Fruit fly (Drosophila melanogaster) whole organism, embryonic: ENCODE measurements around the gene CG18563.

Source experiments
- Awh ChIP-seq: fragments of 200-800 bp; sonication (Bioruptor generic); IDR thresholded peaks from 2 replicates; pipeline ENCODE4, ENCODE4 v1.3.6; 2022; ENCODE audit warnings: missing biosample characterization, missing genetic modification characterization
- B-H2 ChIP-seq: fragments of 200-800 bp; sonication (Bioruptor generic); optimal IDR thresholded peaks from 2 replicates; lab custom pipeline; 2018; ENCODE audit warnings: missing biosample characterization, mild to moderate bottlenecking, missing genetic modification characterization
- CG10366 ChIP-seq: fragments of 200-800 bp; sonication (Bioruptor generic); IDR thresholded peaks from 2 replicates; pipeline ENCODE4 v1.3.6; 2022; ENCODE audit warnings: missing biosample characterization, missing genetic modification characterization
- CG11247 ChIP-seq: fragments of 200-800 bp; sonication (Bioruptor generic); IDR thresholded peaks from 2 replicates; pipeline ENCODE4 v1.3.6; 2022; ENCODE audit warnings: missing biosample characterization, missing genetic modification characterization
- CG14710 ChIP-seq: fragments of 200-800 bp; sonication (Bioruptor generic); optimal IDR thresholded peaks from 3 replicates; lab custom pipeline; 2019; ENCODE audit warnings: missing biosample characterization, mild to moderate bottlenecking, missing genetic modification characterization, moderate library complexity
- CG15073 ChIP-seq: fragments of 200-800 bp; sonication (Bioruptor generic); optimal IDR thresholded peaks from 2 replicates; lab custom pipeline; 2016; ENCODE audit warnings: missing biosample characterization, missing genetic modification characterization
- CG16779 ChIP-seq: fragments of 200-800 bp; sonication (Bioruptor generic); IDR thresholded peaks from 2 replicates; pipeline ENCODE4 v1.3.6; 2022; ENCODE audit warnings: missing biosample characterization, missing genetic modification characterization
- CG30020 ChIP-seq: fragments of 200-800 bp; optimal IDR thresholded peaks from 2 replicates; lab custom pipeline; 2019; ENCODE audit warnings: missing biosample characterization, mild to moderate bottlenecking, missing genetic modification characterization, moderate library complexity
- CG31388 ChIP-seq: fragments of 200-800 bp; sonication (Bioruptor generic); optimal IDR thresholded peaks from 2 replicates; lab custom pipeline; 2016; ENCODE audit warnings: missing biosample characterization, missing genetic modification characterization
- CG32772 ChIP-seq: fragments of 200-800 bp; sonication (Bioruptor generic); IDR thresholded peaks from 2 replicates; pipeline ENCODE4 v1.3.6; 2022; ENCODE audit warnings: missing biosample characterization, missing genetic modification characterization
- CG33557 ChIP-seq: fragments of 200-800 bp; sonication (Bioruptor generic); optimal IDR thresholded peaks from 2 replicates; lab custom pipeline; 2019; ENCODE audit warnings: missing biosample characterization, mild to moderate bottlenecking, missing genetic modification characterization, moderate library complexity
- CG3995 ChIP-seq: fragments of 200-800 bp; sonication (Bioruptor generic); optimal IDR thresholded peaks from 3 replicates; lab custom pipeline; 2016; ENCODE audit warnings: missing biosample characterization, missing genetic modification characterization
- CG6813 ChIP-seq: fragments of 200-800 bp; sonication (Bioruptor generic); optimal IDR thresholded peaks from 2 replicates; lab custom pipeline; 2017; ENCODE audit warnings: missing biosample characterization, missing genetic modification characterization, mild to moderate bottlenecking, moderate library complexity, missing genetic modification reagents
- CG7271 ChIP-seq: fragments of 200-800 bp; sonication (Bioruptor generic); optimal IDR thresholded peaks from 2 replicates; lab custom pipeline; 2018; ENCODE audit warnings: missing biosample characterization, mild to moderate bottlenecking, missing genetic modification characterization, moderate library complexity
- CG7556 ChIP-seq: fragments of 200-800 bp; sonication (Bioruptor generic); optimal IDR thresholded peaks from 2 replicates; lab custom pipeline; 2017; ENCODE audit warnings: missing biosample characterization, mild to moderate bottlenecking, missing genetic modification characterization
- CG7928 ChIP-seq: fragments of 200-800 bp; sonication (Bioruptor generic); optimal IDR thresholded peaks from 2 replicates; lab custom pipeline; 2017; ENCODE audit warnings: missing biosample characterization, mild to moderate bottlenecking, missing genetic modification characterization
- CG8281 ChIP-seq: fragments of 200-800 bp; sonication (Bioruptor generic); optimal IDR thresholded peaks from 2 replicates; lab custom pipeline; 2018; ENCODE audit warnings: missing biosample characterization, mild to moderate bottlenecking, missing genetic modification characterization, moderate library complexity
- CG9817 ChIP-seq: fragments of 200-800 bp; sonication (Bioruptor generic); optimal IDR thresholded peaks from 2 replicates; lab custom pipeline; 2018; ENCODE audit warnings: missing biosample characterization, mild to moderate bottlenecking, missing genetic modification characterization, moderate library complexity
- Dbx ChIP-seq: fragments of 200-800 bp; sonication (Bioruptor generic); IDR thresholded peaks from 3 replicates; pipeline ENCODE4 v1.3.6; 2022; ENCODE audit warnings: missing biosample characterization, missing genetic modification characterization
- Deaf1 ChIP-seq: fragments of 200-800 bp; optimal IDR thresholded peaks from 3 replicates; lab custom pipeline; 2019; ENCODE audit warnings: missing biosample characterization, mild to moderate bottlenecking, missing genetic modification characterization, moderate library complexity
- Doc3 ChIP-seq: fragments of 200-800 bp; sonication (Bioruptor generic); IDR thresholded peaks from 3 replicates; pipeline ENCODE4 v1.3.6; 2022; ENCODE audit warnings: missing biosample characterization, missing genetic modification characterization; ENCODE audit not compliant: partially characterized antibody
- Drgx ChIP-seq: fragments of 200-800 bp; sonication (Bioruptor generic); IDR thresholded peaks from 2 replicates; pipeline ENCODE4 v1.3.6; 2022; ENCODE audit warnings: missing biosample characterization, missing genetic modification characterization
- HLHmδ ChIP-seq: fragments of 200-800 bp; sonication (Bioruptor generic); optimal IDR thresholded peaks from 2 replicates; lab custom pipeline; 2018; ENCODE audit warnings: missing biosample characterization, mild to moderate bottlenecking, missing genetic modification characterization, moderate library complexity
- Hr39 ChIP-seq: fragments of >200 bp; optimal IDR thresholded peaks from 2 replicates; lab custom pipeline; 2017
- Hr78 ChIP-seq, 2 experiments: fragments of 200-800 bp in 1 of 2; fragments of >200 bp in 1 of 2; sonication (Bioruptor generic) in 1 of 2; optimal IDR thresholded peaks; 2 replicates each; lab custom pipeline; 2017 to 2019; ENCODE audit warnings: missing biosample characterization in 2 of 2, missing genetic modification characterization in 2 of 2, mild to moderate bottlenecking in 1 of 2, moderate library complexity in 1 of 2
- MESR4 ChIP-seq: fragments of 200-800 bp; sonication (Bioruptor generic); optimal IDR thresholded peaks from 2 replicates; lab custom pipeline; 2018; ENCODE audit warnings: missing biosample characterization, mild to moderate bottlenecking, missing genetic modification characterization, moderate library complexity
- Max ChIP-seq: fragments of 200-800 bp; sonication (Bioruptor generic); optimal IDR thresholded peaks from 2 replicates; lab custom pipeline; 2016; ENCODE audit warnings: missing biosample characterization, mild to moderate bottlenecking, missing genetic modification characterization
- NC2β ChIP-seq: fragments of 200-800 bp; sonication (Bioruptor generic); optimal IDR thresholded peaks from 2 replicates; lab custom pipeline; 2016; ENCODE audit warnings: missing biosample characterization, missing genetic modification characterization
- Oaz ChIP-seq: fragments of 200-800 bp; sonication (Bioruptor generic); IDR thresholded peaks from 2 replicates; pipeline ENCODE4 v1.3.6; 2022; ENCODE audit warnings: missing biosample characterization, missing genetic modification characterization
- Sin3A ChIP-seq: fragments of >200 bp; optimal IDR thresholded peaks from 2 replicates; lab custom pipeline; 2018
- YL-1 ChIP-seq: fragments of 200-800 bp; sonication (Bioruptor generic); optimal IDR thresholded peaks from 3 replicates; lab custom pipeline; 2017; ENCODE audit warnings: missing biosample characterization, mild to moderate bottlenecking, missing genetic modification characterization
- az2 ChIP-seq: fragments of 200-800 bp; sonication (Bioruptor generic); optimal IDR thresholded peaks from 3 replicates; lab custom pipeline; 2016; ENCODE audit warnings: missing biosample characterization, missing genetic modification characterization
- bbx ChIP-seq: fragments of 200-800 bp; sonication (Bioruptor generic); IDR thresholded peaks from 2 replicates; pipeline ENCODE4 v1.3.6; 2022; ENCODE audit warnings: missing biosample characterization, missing genetic modification characterization; ENCODE audit not compliant: partially characterized antibody
- cato ChIP-seq: fragments of 200-800 bp; sonication (Bioruptor generic); optimal IDR thresholded peaks from 2 replicates; lab custom pipeline; 2016; ENCODE audit warnings: missing biosample characterization, missing genetic modification characterization, borderline replicate concordance
- corto ChIP-seq: fragments of 200-800 bp; sonication (Bioruptor generic); optimal IDR thresholded peaks from 2 replicates; lab custom pipeline; 2016; ENCODE audit warnings: missing biosample characterization, mild to moderate bottlenecking, missing genetic modification characterization, moderate library complexity
- crp ChIP-seq, 2 experiments: fragments of 200-800 bp; sonication (Bioruptor generic); optimal IDR thresholded peaks; 2 replicates in 1 of 2; 3 replicates in 1 of 2; lab custom pipeline; 2017; ENCODE audit warnings: missing biosample characterization in 2 of 2, missing genetic modification characterization in 2 of 2, mild to moderate bottlenecking in 1 of 2, moderate library complexity in 1 of 2
- dmrt11E ChIP-seq: fragments of 200-800 bp; sonication (Bioruptor generic); optimal IDR thresholded peaks from 3 replicates; lab custom pipeline; 2018; ENCODE audit warnings: missing biosample characterization, mild to moderate bottlenecking, missing genetic modification characterization, moderate library complexity
- ems ChIP-seq: fragments of 200-800 bp; sonication (Bioruptor generic); optimal IDR thresholded peaks from 3 replicates; lab custom pipeline; 2016; ENCODE audit warnings: missing biosample characterization, missing genetic modification characterization
- fd3F ChIP-seq: fragments of 200-800 bp; sonication (Bioruptor generic); optimal IDR thresholded peaks from 2 replicates; lab custom pipeline; 2018; ENCODE audit warnings: missing biosample characterization, mild to moderate bottlenecking, missing genetic modification characterization, moderate library complexity
- gcm2 ChIP-seq: fragments of 200-800 bp; sonication (Bioruptor generic); optimal IDR thresholded peaks from 2 replicates; lab custom pipeline; 2016; ENCODE audit warnings: missing biosample characterization, missing genetic modification characterization
- gem ChIP-seq: fragments of 200-800 bp; sonication (Bioruptor generic); optimal IDR thresholded peaks from 2 replicates; lab custom pipeline; 2019; ENCODE audit warnings: missing biosample characterization, mild to moderate bottlenecking, missing genetic modification characterization, moderate library complexity
- gsb-n ChIP-seq: fragments of 200-800 bp; sonication (Bioruptor generic); optimal IDR thresholded peaks from 3 replicates; lab custom pipeline; 2018; ENCODE audit warnings: missing biosample characterization, mild to moderate bottlenecking, missing genetic modification characterization
- hth ChIP-seq: fragments of >200 bp; optimal IDR thresholded peaks from 2 replicates; lab custom pipeline; 2017; ENCODE audit warnings: inconsistent platforms
- kah ChIP-seq: fragments of 200-800 bp; sonication (Bioruptor generic); optimal IDR thresholded peaks from 2 replicates; lab custom pipeline; 2018; ENCODE audit warnings: missing biosample characterization, mild to moderate bottlenecking, missing genetic modification characterization
- lab ChIP-seq: fragments of 200-800 bp; sonication (Bioruptor generic); optimal IDR thresholded peaks from 3 replicates; lab custom pipeline; 2017; ENCODE audit warnings: missing biosample characterization, missing genetic modification characterization, mild to moderate bottlenecking, moderate library complexity, missing genetic modification reagents
- lola ChIP-seq, 3 experiments: fragments of >200 bp in 2 of 3; fragments of 200-800 bp in 1 of 3; sonication (Bioruptor generic) in 1 of 3; optimal IDR thresholded peaks; 2 replicates each; lab custom pipeline; 2017 to 2019; ENCODE audit warnings: missing biosample characterization in 3 of 3, missing genetic modification characterization in 3 of 3, mild to moderate bottlenecking in 1 of 3, moderate library complexity in 1 of 3
- pita ChIP-seq: fragments of 200-800 bp; sonication (Bioruptor generic); optimal IDR thresholded peaks from 2 replicates; lab custom pipeline; 2017; ENCODE audit warnings: missing biosample characterization, mild to moderate bottlenecking, missing genetic modification characterization
- repo ChIP-seq: fragments of 200-800 bp; sonication (Bioruptor generic); optimal IDR thresholded peaks from 2 replicates; lab custom pipeline; 2016; ENCODE audit warnings: missing biosample characterization, missing genetic modification characterization
- ssp ChIP-seq: fragments of 200-800 bp; sonication (Bioruptor generic); IDR thresholded peaks from 2 replicates; pipeline ENCODE4 v1.3.6; 2022; ENCODE audit warnings: missing biosample characterization, missing genetic modification characterization
- tna ChIP-seq: fragments of 200-800 bp; sonication (Bioruptor generic); IDR thresholded peaks from 2 replicates; pipeline ENCODE4 v1.3.6; 2022; ENCODE audit warnings: missing biosample characterization, missing genetic modification characterization; ENCODE audit not compliant: partially characterized antibody
- vfl ChIP-seq: fragments of 200-800 bp; sonication (Bioruptor generic); optimal IDR thresholded peaks from 2 replicates; lab custom pipeline; 2016; ENCODE audit warnings: missing biosample characterization, missing genetic modification characterization

CG18563 gene

DNA sequence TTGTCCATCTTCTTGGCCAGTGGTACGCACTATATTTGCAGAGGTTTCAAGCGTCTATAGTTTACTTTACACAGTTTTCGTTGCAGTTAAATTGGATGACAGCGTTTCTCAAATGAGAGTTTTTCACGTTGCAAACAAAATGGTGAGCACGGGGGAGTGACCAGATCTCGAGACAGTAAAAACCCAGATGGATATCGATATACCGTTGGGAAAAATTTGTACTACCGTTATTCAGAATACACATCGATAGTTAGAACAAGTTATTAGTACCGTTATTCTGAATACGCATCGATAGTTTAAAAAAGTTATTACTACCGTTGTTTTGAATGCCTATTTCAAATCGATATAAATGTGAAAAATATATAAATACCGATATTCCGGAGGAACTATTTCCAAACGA lies 19.9 kb upstream of the CG18563 start, which contains the start of gene cass (continued):
- peak in 1 of 2 experiments; percentile 54 for TF ChIP-seq crp (GFP tag; optimal IDR thresholded peaks at IDR 0.05; lab: Kevin White, UChicago)
- peak; percentile 93 for TF ChIP-seq MESR4 (GFP tag; lab: Kevin White, UChicago)
- TF ChIP-seq repo (GFP tag; lab: Kevin White, UChicago): no peak
- no peak for TF ChIP-seq lab
- TF ChIP-seq hth (lab: Kevin White, UChicago): no peak
- no peak; the same call in 2 of the 3 replicates for TF ChIP-seq Dbx (GFP tag; lab: Robert Waterston, UW)
- TF ChIP-seq CG9817: no peak
- peak; percentile 93 for TF ChIP-seq bbx
- no peak for TF ChIP-seq kah (GFP tag; lab: Kevin White, UChicago)
- TF ChIP-seq CG10366 (GFP tag; lab: Robert Waterston, UW): no peak
- no peak for TF ChIP-seq CG31388
- TF ChIP-seq CG7556 (GFP tag; lab: Kevin White, UChicago): no peak
- TF ChIP-seq CG11247 (GFP tag; lab: Robert Waterston, UW): no peak
- TF ChIP-seq cato (GFP tag; lab: Kevin White, UChicago): no peak
- TF ChIP-seq dmrt11E (tag; lab: Kevin White, UChicago): peak; percentile 9
- no peak for TF ChIP-seq Sin3A (lab: Kevin White, UChicago)
- no peak for TF ChIP-seq pita
- no peak for TF ChIP-seq corto (GFP tag; lab: Kevin White, UChicago)
- TF ChIP-seq Drgx (GFP tag; lab: Robert Waterston, UW): no peak
- no peak for TF ChIP-seq ems (GFP tag; lab: Kevin White, UChicago)
- no peak for TF ChIP-seq Awh
- no peak for TF ChIP-seq NC2β (GFP tag; lab: Kevin White, UChicago)
- peak; percentile 88 for TF ChIP-seq CG3995 (GFP tag; lab: Kevin White, UChicago)
- TF ChIP-seq CG15073: no peak
- no peak for TF ChIP-seq gem
- no peak for TF ChIP-seq ssp
- no peak for TF ChIP-seq az2 (GFP tag; lab: Kevin White, UChicago)
- no peak for TF ChIP-seq HLHmδ (GFP tag; lab: Kevin White, UChicago)
- TF ChIP-seq lola (GFP tag; optimal IDR thresholded peaks at IDR 0.05; lab: Kevin White, UChicago): no peak
- TF ChIP-seq Hr39 (lab: Kevin White, UChicago): no peak
- peak; percentile 87 for TF ChIP-seq Doc3
- TF ChIP-seq YL-1 (GFP tag; lab: Kevin White, UChicago): peak; percentile 93
- no peak for TF ChIP-seq B-H2 (GFP tag; lab: Kevin White, UChicago)
- peak; percentile 59 for TF ChIP-seq CG30020 (tag; lab: Kevin White, UChicago)
- TF ChIP-seq tna (GFP tag; lab: Robert Waterston, UW): peak; percentile 81
- no peak for TF ChIP-seq CG16779 (GFP tag; lab: Robert Waterston, UW)
- TF ChIP-seq fd3F (GFP tag; lab: Kevin White, UChicago): no peak
- TF ChIP-seq Max: peak; percentile 4
- TF ChIP-seq gsb-n (tag; lab: Kevin White, UChicago): no peak
- no peak for TF ChIP-seq CG7928
- TF ChIP-seq CG8281 (tag; lab: Kevin White, UChicago): no peak
- peak; percentile 32 for TF ChIP-seq CG7271 (tag; lab: Kevin White, UChicago)
- TF ChIP-seq CG6813 (GFP tag; lab: Kevin White, UChicago): no peak
- peak; percentile 13 for TF ChIP-seq Deaf1 (tag; lab: Kevin White, UChicago)
- TF ChIP-seq Hr78 (GFP tag; optimal IDR thresholded peaks at IDR 0.05; lab: Kevin White, UChicago): no peak
- TF ChIP-seq vfl (GFP tag; lab: Kevin White, UChicago): no peak
- TF ChIP-seq CG14710 (tag; lab: Kevin White, UChicago): peak; percentile 54
- TF ChIP-seq CG33557 (GFP tag; lab: Kevin White, UChicago): no peak
- no peak for TF ChIP-seq CG32772 (GFP tag; lab: Robert Waterston, UW)
- TF ChIP-seq Oaz: no peak
- TF ChIP-seq gcm2 (GFP tag; lab: Kevin White, UChicago): no peak
